Worm (Caenorhabditis elegans) whole organism, L1 larva: Measurements from ENCODE around the gene grl-17.

ENCODE experiments used
- C04F5.9 ChIP-seq: sonication (generic microtip); optimal IDR thresholded peaks from 2 replicates; lab custom pipeline; 2016; ENCODE audit warnings: missing genetic modification characterization, missing compliant biosample characterization
- C34B4.2 ChIP-seq: sonication (generic microtip); optimal IDR thresholded peaks from 2 replicates; lab custom pipeline; 2017; ENCODE audit warnings: mild to moderate bottlenecking, missing genetic modification characterization, missing compliant biosample characterization
- F16B12.6 ChIP-seq: fragments of 150-350 bp; optimal IDR thresholded peaks from 2 replicates; lab custom pipeline; 2014; ENCODE audit warnings: missing biosample characterization, missing genetic modification characterization
- Y116A8C.19 ChIP-seq: sonication (generic microtip); optimal IDR thresholded peaks from 2 replicates; lab custom pipeline; 2016; ENCODE audit warnings: missing compliant biosample characterization, missing genetic modification characterization, borderline replicate concordance
- aha-1 ChIP-seq: fragments of 150-350 bp; optimal IDR thresholded peaks from 2 replicates; lab custom pipeline; 2014; ENCODE audit warnings: missing biosample characterization, missing genetic modification characterization
- aly-2 ChIP-seq: fragments of 150-350 bp; optimal IDR thresholded peaks from 2 replicates; lab custom pipeline; 2014; ENCODE audit warnings: missing biosample characterization, missing genetic modification characterization
- ama-1 ChIP-seq: fragments of 150-350 bp; optimal IDR thresholded peaks from 2 replicates; lab custom pipeline; 2014
- blmp-1 ChIP-seq: fragments of 150-350 bp; optimal IDR thresholded peaks from 2 replicates; lab custom pipeline; 2014; ENCODE audit warnings: missing biosample characterization, missing genetic modification characterization
- ceh-63 ChIP-seq: fragments of 200-800 bp; sonication (Bioruptor generic); optimal IDR thresholded peaks from 2 replicates; lab custom pipeline; 2018; ENCODE audit warnings: mild to moderate bottlenecking, missing genetic modification characterization, missing compliant biosample characterization
- ceh-8 ChIP-seq: fragments of 200-800 bp; sonication (Bioruptor generic); optimal IDR thresholded peaks from 2 replicates; lab custom pipeline; 2018; ENCODE audit warnings: mild to moderate bottlenecking, missing genetic modification characterization, moderate library complexity, missing compliant biosample characterization
- ceh-82 ChIP-seq, 3 experiments: fragments of 150-350 bp in 1 of 3; sonication (generic microtip) in 2 of 3; optimal IDR thresholded peaks; 2 replicates each; lab custom pipeline; 2014 to 2017; ENCODE audit warnings: missing biosample characterization in 3 of 3, missing genetic modification characterization in 3 of 3
- ceh-88 ChIP-seq: fragments of 200-800 bp; sonication (Bioruptor generic); IDR thresholded peaks from 2 replicates; pipeline ENCODE4 v1.3.6; 2022; ENCODE audit warnings: missing genetic modification characterization, missing compliant biosample characterization
- dsc-1 ChIP-seq: sonication (generic microtip); optimal IDR thresholded peaks from 2 replicates; lab custom pipeline; 2016; ENCODE audit warnings: mild to moderate bottlenecking, missing genetic modification characterization, missing compliant biosample characterization
- egl-27 ChIP-seq, 2 experiments: fragments of 150-350 bp in 1 of 2; sonication (generic microtip); optimal IDR thresholded peaks; 3 replicates each; lab custom pipeline; 2017 to 2018; ENCODE audit warnings: missing biosample characterization in 2 of 2, missing genetic modification characterization in 2 of 2, missing genetic modification reagents in 2 of 2
- elt-2 ChIP-seq: sonication (generic microtip); optimal IDR thresholded peaks from 2 replicates; lab custom pipeline; 2016; ENCODE audit warnings: missing genetic modification characterization, mild to moderate bottlenecking, inconsistent platforms, missing compliant biosample characterization, missing genetic modification reagents
- fkh-10 ChIP-seq: sonication (generic microtip); optimal IDR thresholded peaks from 2 replicates; lab custom pipeline; 2017; ENCODE audit warnings: missing biosample characterization, missing genetic modification reagents, missing genetic modification characterization
- fkh-4 ChIP-seq: sonication (generic microtip); optimal IDR thresholded peaks from 2 replicates; lab custom pipeline; 2016; ENCODE audit warnings: missing compliant biosample characterization, missing genetic modification characterization, borderline replicate concordance
- fos-1 ChIP-seq: fragments of 150-350 bp; optimal IDR thresholded peaks from 2 replicates; lab custom pipeline; 2014; ENCODE audit warnings: missing biosample characterization, missing genetic modification characterization
- hpl-2 ChIP-seq: fragments of 150-350 bp; optimal IDR thresholded peaks from 2 replicates; lab custom pipeline; 2014; ENCODE audit warnings: missing biosample characterization, missing genetic modification reagents, missing genetic modification characterization
- isw-1 ChIP-seq: fragments of 200-800 bp; sonication (Bioruptor generic); IDR thresholded peaks from 2 replicates; pipeline ENCODE4 v1.3.6; 2022; ENCODE audit warnings: missing genetic modification characterization, missing compliant biosample characterization
- jun-1 ChIP-seq: fragments of 150-350 bp; optimal IDR thresholded peaks from 2 replicates; lab custom pipeline; 2014; ENCODE audit warnings: missing biosample characterization, missing genetic modification reagents, missing genetic modification characterization
- lin-13 ChIP-seq: fragments of 150-350 bp; optimal IDR thresholded peaks from 2 replicates; lab custom pipeline; 2014; ENCODE audit warnings: missing biosample characterization, missing genetic modification reagents, missing genetic modification characterization
- lin-14 ChIP-seq: fragments of 200-800 bp; sonication (Bioruptor generic); optimal IDR thresholded peaks from 2 replicates; lab custom pipeline; 2018; ENCODE audit warnings: mild to moderate bottlenecking, missing genetic modification characterization, moderate library complexity, missing compliant biosample characterization
- lin-15B ChIP-seq: fragments of 150-350 bp; sonication (generic microtip); optimal IDR thresholded peaks from 3 replicates; lab custom pipeline; 2014; ENCODE audit warnings: missing biosample characterization, missing genetic modification characterization
- lir-3 ChIP-seq: sonication (generic microtip); optimal IDR thresholded peaks from 2 replicates; lab custom pipeline; 2016; ENCODE audit warnings: mild to moderate bottlenecking, missing genetic modification characterization, moderate library complexity, missing compliant biosample characterization; ENCODE audit not compliant: poor library complexity
- lsy-2 ChIP-seq, 2 experiments: fragments of 150-350 bp; optimal IDR thresholded peaks; 2 replicates each; lab custom pipeline; 2014; ENCODE audit warnings: missing biosample characterization in 2 of 2, missing genetic modification characterization in 2 of 2
- mab-9 ChIP-seq: fragments of 200-800 bp; sonication (Bioruptor generic); IDR thresholded peaks from 2 replicates; pipeline ENCODE4 v1.3.6; 2022; ENCODE audit warnings: missing genetic modification reagents, missing genetic modification characterization, missing compliant biosample characterization
- mef-2 ChIP-seq: fragments of 150-350 bp; optimal IDR thresholded peaks from 2 replicates; lab custom pipeline; 2014; ENCODE audit warnings: missing biosample characterization, missing genetic modification characterization
- mep-1 ChIP-seq: fragments of 150-350 bp; optimal IDR thresholded peaks from 2 replicates; lab custom pipeline; 2014; ENCODE audit warnings: missing biosample characterization, missing genetic modification characterization
- nhr-12 ChIP-seq: sonication (generic microtip); optimal IDR thresholded peaks from 2 replicates; lab custom pipeline; 2017; ENCODE audit warnings: missing biosample characterization, missing genetic modification characterization
- nhr-20 ChIP-seq: sonication (generic microtip); optimal IDR thresholded peaks from 2 replicates; lab custom pipeline; 2016; ENCODE audit warnings: mild to moderate bottlenecking, missing genetic modification characterization, missing compliant biosample characterization
- nhr-28 ChIP-seq: fragments of 150-350 bp; optimal IDR thresholded peaks from 2 replicates; lab custom pipeline; 2014; ENCODE audit warnings: missing biosample characterization, missing genetic modification characterization
- nhr-71 ChIP-seq: sonication (generic microtip); optimal IDR thresholded peaks from 2 replicates; lab custom pipeline; 2016; ENCODE audit warnings: mild to moderate bottlenecking, missing genetic modification characterization, moderate library complexity, missing compliant biosample characterization
- nhr-77 ChIP-seq: fragments of 150-350 bp; optimal IDR thresholded peaks from 2 replicates; lab custom pipeline; 2014; ENCODE audit warnings: missing biosample characterization, missing genetic modification characterization
- nhr-84 ChIP-seq: sonication (generic microtip); optimal IDR thresholded peaks from 2 replicates; lab custom pipeline; 2017; ENCODE audit warnings: missing biosample characterization, missing genetic modification characterization
- nhr-85 ChIP-seq: sonication (generic microtip); peaks from one replicate; lab custom pipeline; 2016; ENCODE audit warnings: missing genetic modification characterization, inconsistent platforms, missing compliant biosample characterization
- nhr-90 ChIP-seq: sonication (generic microtip); optimal IDR thresholded peaks from 2 replicates; lab custom pipeline; 2016; ENCODE audit warnings: mild to moderate bottlenecking, missing genetic modification characterization, missing compliant biosample characterization; ENCODE audit not compliant: poor library complexity
- pag-3 ChIP-seq: sonication (generic microtip); optimal IDR thresholded peaks from 2 replicates; lab custom pipeline; 2017; ENCODE audit warnings: missing genetic modification characterization, mild to moderate bottlenecking, missing compliant biosample characterization, antibody characterized with exemption, borderline replicate concordance; ENCODE audit not compliant: insufficient read depth
- pax-3 ChIP-seq: fragments of 200-800 bp; sonication (Bioruptor generic); optimal IDR thresholded peaks from 2 replicates; lab custom pipeline; 2018; ENCODE audit warnings: mild to moderate bottlenecking, missing genetic modification characterization, moderate library complexity, missing compliant biosample characterization
- rnt-1 ChIP-seq: sonication (generic microtip); optimal IDR thresholded peaks from 2 replicates; lab custom pipeline; 2016; ENCODE audit warnings: mild to moderate bottlenecking, missing genetic modification characterization, moderate library complexity, missing compliant biosample characterization
- skn-1 ChIP-seq: fragments of 150-350 bp; optimal IDR thresholded peaks from 2 replicates; lab custom pipeline; 2014; ENCODE audit warnings: missing biosample characterization, missing genetic modification characterization
- snu-23 ChIP-seq: sonication (generic microtip); optimal IDR thresholded peaks from 2 replicates; lab custom pipeline; 2016; ENCODE audit warnings: missing genetic modification characterization, missing compliant biosample characterization
- sox-4 ChIP-seq: sonication (generic microtip); optimal IDR thresholded peaks from 2 replicates; lab custom pipeline; 2016; ENCODE audit warnings: missing genetic modification characterization, missing compliant biosample characterization
- swsn-7 ChIP-seq: sonication (generic microtip); optimal IDR thresholded peaks from 2 replicates; lab custom pipeline; 2016; ENCODE audit warnings: missing genetic modification characterization, missing compliant biosample characterization
- tbx-2 ChIP-seq: sonication (generic microtip); optimal IDR thresholded peaks from 2 replicates; lab custom pipeline; 2016; ENCODE audit warnings: missing genetic modification characterization, missing compliant biosample characterization
- tlp-1 ChIP-seq: fragments of 150-350 bp; optimal IDR thresholded peaks from 2 replicates; lab custom pipeline; 2014; ENCODE audit warnings: missing biosample characterization, missing genetic modification characterization
- unc-130 ChIP-seq: fragments of 150-350 bp; optimal IDR thresholded peaks from 2 replicates; lab custom pipeline; 2017; ENCODE audit warnings: missing biosample characterization, missing genetic modification characterization, inconsistent platforms
- unc-30 ChIP-seq: sonication (generic microtip); optimal IDR thresholded peaks from 2 replicates; lab custom pipeline; 2017; ENCODE audit warnings: missing biosample characterization, missing genetic modification characterization
- unc-98 ChIP-seq: fragments of 200-800 bp; sonication (Bioruptor generic); IDR thresholded peaks from 2 replicates; pipeline ENCODE4 v1.3.6; 2022; ENCODE audit warnings: missing genetic modification characterization, missing compliant biosample characterization
- vab-15 ChIP-seq: sonication (generic microtip); optimal IDR thresholded peaks from 2 replicates; lab custom pipeline; 2017; ENCODE audit warnings: missing genotype, mild to moderate bottlenecking, missing genetic modification characterization, missing compliant biosample characterization
- zag-1 ChIP-seq: fragments of 150-350 bp; optimal IDR thresholded peaks from 2 replicates; lab custom pipeline; 2014; ENCODE audit warnings: missing biosample characterization, missing genetic modification characterization
- zip-4 ChIP-seq: fragments of 200-800 bp; sonication (Bioruptor generic); optimal IDR thresholded peaks from 2 replicates; lab custom pipeline; 2018; ENCODE audit warnings: mild to moderate bottlenecking, missing genetic modification characterization, moderate library complexity, missing compliant biosample characterization
- ztf-11 ChIP-seq, 2 experiments: sonication (generic microtip); optimal IDR thresholded peaks; 2 replicates each; lab custom pipeline; 2016 to 2017; ENCODE audit warnings: missing genetic modification characterization in 2 of 2, missing biosample characterization in 1 of 2, missing compliant biosample characterization in 1 of 2

The grl-17 gene

DNA sequence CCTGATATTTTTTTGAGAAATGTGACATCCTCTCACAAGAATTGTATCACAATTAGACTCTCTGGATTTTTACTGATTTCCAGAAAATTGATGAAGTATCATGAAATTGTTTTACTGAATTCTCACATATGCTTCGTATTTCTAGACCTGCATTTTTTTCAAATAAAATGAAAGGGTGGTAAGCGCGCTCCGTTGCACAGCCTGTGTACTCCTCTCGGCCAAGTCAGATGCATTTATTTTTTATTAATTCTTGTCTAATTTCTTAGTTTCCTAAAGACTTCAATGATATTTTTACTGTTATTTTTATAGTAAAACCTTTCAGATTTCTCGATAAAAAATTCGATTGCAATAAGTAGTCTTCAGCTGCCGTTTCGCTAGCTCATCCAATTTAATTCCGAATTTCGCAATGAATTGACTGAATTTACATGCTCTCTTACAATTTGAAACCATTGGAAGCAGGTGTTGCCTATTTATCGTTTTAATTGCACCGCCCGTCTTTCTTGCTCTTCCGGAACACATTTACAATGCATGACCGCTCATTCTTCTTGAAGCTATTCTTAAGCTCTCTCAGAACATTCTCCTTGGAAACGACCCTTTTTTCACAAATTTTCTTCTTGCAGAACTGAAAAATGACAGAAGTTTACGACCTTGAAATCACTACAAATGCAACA, 27.9 kb upstream of the grl-17 start, which contains the start of gene tbcb-1 (continued):
- TF ChIP-seq C04F5.9 (tag; lab: Kevin White, UChicago) (no peak), lir-3 (peak; percentile 29), tlp-1 (tag; lab: Kevin White, UChicago) (no peak), zip-4 (GFP tag; lab: Kevin White, UChicago) (no peak), ceh-82 (tag; optimal IDR thresholded peaks at IDR 0.05; lab: Kevin White, UChicago) (peak in 2 of 3 experiments; percentile 35), aha-1 (tag; lab: Kevin White, UChicago) (no peak), Y116A8C.19 (tag; lab: Kevin White, UChicago) (no peak), ceh-63 (GFP tag; lab: Kevin White, UChicago) (no peak), ama-1 (no peak), unc-130 (tag; lab: Kevin White, UChicago) (no peak), C34B4.2 (tag; lab: Kevin White, UChicago) (no peak), lin-14 (no peak), nhr-71 (peak; percentile 66), nhr-85 (tag; lab: Kevin White, UChicago) (peak; percentile 32), blmp-1 (tag; lab: Kevin White, UChicago) (peak; percentile 37), pag-3 (tag; lab: Kevin White, UChicago) (no peak), rnt-1 (peak; percentile 58), mef-2 (tag; lab: Kevin White, UChicago) (no peak), elt-2 (no peak), pax-3 (tag; lab: Kevin White, UChicago) (no peak), F16B12.6 (tag; lab: Kevin White, UChicago) (no peak), mab-9 (no peak), tbx-2 (peak; percentile 37), ceh-8 (GFP tag; lab: Kevin White, UChicago) (no peak), ceh-88 (no peak), vab-15 (tag; lab: Kevin White, UChicago) (no peak), ztf-11 (tag; optimal IDR thresholded peaks at IDR 0.05; lab: Kevin White, UChicago) (no peak), lsy-2 (tag; optimal IDR thresholded peaks at IDR 0.05; lab: Kevin White, UChicago) (peak; percentile 46 to 53), lin-15B (tag; lab: Kevin White, UChicago) (peak; percentile 57), zag-1 (no peak), nhr-12 (tag; lab: Kevin White, UChicago) (no peak), nhr-28 (tag; lab: Kevin White, UChicago) (no peak), sox-4 (tag; lab: Kevin White, UChicago) (no peak), fos-1 (tag; lab: Kevin White, UChicago) (no peak), swsn-7 (peak; percentile 57), aly-2 (no peak), nhr-77 (no peak), skn-1 (tag; lab: Kevin White, UChicago) (no peak), nhr-90 (peak; percentile 37), lin-13 (GFP tag; lab: Kevin White, UChicago) (no peak), unc-30 (no peak), egl-27 (tag; optimal IDR thresholded peaks at IDR 0.05; lab: Kevin White, UChicago) (no peak), nhr-84 (tag; lab: Kevin White, UChicago) (no peak), isw-1 (GFP tag; lab: Robert Waterston, UW) (no peak), fkh-4 (tag; lab: Kevin White, UChicago) (peak; percentile 4), jun-1 (tag; lab: Kevin White, UChicago) (no peak), mep-1 (tag; lab: Kevin White, UChicago) (peak; percentile 63), nhr-20 (peak; percentile 60), dsc-1 (peak; percentile 69), snu-23 (GFP tag; lab: Kevin White, UChicago) (peak; percentile 56), hpl-2 (GFP tag; lab: Kevin White, UChicago) (no peak), fkh-10 (GFP tag; lab: Kevin White, UChicago) (no peak), unc-98 (no peak)
